Fruit fly (Drosophila melanogaster): ENCODE results near the gene CG8117.

Gene CG8117

dm6 chrX:15626279-15626678 is 17.7 kb upstream of the CG8117 start:
- TF ChIP-seq dmrt93B (GFP tag; optimal IDR thresholded peaks at IDR 0.05) (no peak), usp (GFP tag; optimal IDR thresholded peaks at IDR 0.05) (no peak), lola (GFP tag; optimal IDR thresholded peaks at IDR 0.05) (no peak), Dfd (GFP tag; optimal IDR thresholded peaks at IDR 0.05) (no peak), Abd-B (GFP tag; optimal IDR thresholded peaks at IDR 0.05) (no peak), Jra (GFP tag; optimal IDR thresholded peaks at IDR 0.05) (no peak), Vsx2 (GFP tag; optimal IDR thresholded peaks at IDR 0.05; ENCODE audit: partially characterized antibody) (peak; percentile 91), Mio (GFP tag; optimal IDR thresholded peaks at IDR 0.05) (no peak), N (GFP tag; optimal IDR thresholded peaks at IDR 0.05) (no peak), Hr78 (GFP tag; optimal IDR thresholded peaks at IDR 0.05) (no peak), tai (GFP tag; optimal IDR thresholded peaks at IDR 0.05) (no peak), woc (GFP tag; optimal IDR thresholded peaks at IDR 0.05) (no peak), rgr (GFP tag; optimal IDR thresholded peaks at IDR 0.05) (peak; percentile 16), h (GFP tag; optimal IDR thresholded peaks at IDR 0.05) (no peak), Myc (optimal IDR thresholded peaks at IDR 0.05) (no peak), dsf (GFP tag; optimal IDR thresholded peaks at IDR 0.05; ENCODE audit: borderline replicate concordance) (no peak), sv (GFP tag; optimal IDR thresholded peaks at IDR 0.05) (no peak), psq (GFP tag; optimal IDR thresholded peaks at IDR 0.05) (no peak), CrebA (GFP tag; optimal IDR thresholded peaks at IDR 0.05; ENCODE audit: borderline replicate concordance) (peak; percentile 16), jim (GFP tag; optimal IDR thresholded peaks at IDR 0.05) (no peak), ey (GFP tag; optimal IDR thresholded peaks at IDR 0.05) (no peak), OdsH (GFP tag; optimal IDR thresholded peaks at IDR 0.05) (no peak), fru (GFP tag; optimal IDR thresholded peaks at IDR 0.05) (no peak), br (GFP tag; optimal IDR thresholded peaks at IDR 0.05) (no peak), pan (optimal IDR thresholded peaks at IDR 0.05) (no peak), HLH106 (tag; optimal IDR thresholded peaks at IDR 0.05) (no peak), GATAd (GFP tag; optimal IDR thresholded peaks at IDR 0.05) (no peak), CG32264 (GFP tag; optimal IDR thresholded peaks at IDR 0.05) (no peak), Sp1 (GFP tag; optimal IDR thresholded peaks at IDR 0.05) (no peak), Hr83 (GFP tag; optimal IDR thresholded peaks at IDR 0.05; ENCODE audit: poor library complexity, severe bottlenecking) (peak; percentile 33), sage (GFP tag; optimal IDR thresholded peaks at IDR 0.05) (no peak), brk (GFP tag; optimal IDR thresholded peaks at IDR 0.05) (no peak), Rel (GFP tag; optimal IDR thresholded peaks at IDR 0.05) (no peak), Rel (tag; optimal IDR thresholded peaks at IDR 0.05) (peak; percentile 5), foxo (GFP tag; optimal IDR thresholded peaks at IDR 0.05) (peak in 1 of 2 experiments; percentile 3), dl (GFP tag; optimal IDR thresholded peaks at IDR 0.05; ENCODE audit: insufficient read depth in 1 of 2, partially characterized antibody in 2 of 2) (peak in 1 of 2 experiments; percentile 51), Hnf4 (GFP tag; optimal IDR thresholded peaks at IDR 0.05) (no peak), Dif (GFP tag; optimal IDR thresholded peaks at IDR 0.05; ENCODE audit: partially characterized antibody) (peak; percentile 83), CG9705 (GFP tag; optimal IDR thresholded peaks at IDR 0.05) (no peak)

DNA sequence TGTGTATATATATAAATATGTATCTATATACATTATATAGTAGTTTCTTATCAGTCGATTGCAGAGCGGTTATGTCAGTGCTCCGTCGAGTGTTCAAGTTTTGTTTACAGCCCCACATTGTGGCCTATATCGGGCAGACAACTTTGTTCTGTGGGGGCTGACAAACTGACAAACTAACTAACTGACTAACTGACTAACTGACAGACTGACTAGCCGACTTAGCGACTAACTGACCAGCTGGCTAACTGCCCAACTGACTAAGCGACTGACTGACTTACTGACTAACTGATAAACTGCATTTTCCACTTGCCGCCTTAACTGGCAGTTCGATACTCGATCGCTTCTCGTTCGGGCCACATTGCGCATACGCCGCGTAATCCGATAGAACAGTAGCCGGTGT is 14.1 kb upstream of the CG8117 start:
- TF ChIP-seq OdsH (GFP tag; optimal IDR thresholded peaks at IDR 0.05) = no peak
- no peak for TF ChIP-seq Sp1 (GFP tag; optimal IDR thresholded peaks at IDR 0.05)
- TF ChIP-seq GATAd (GFP tag; optimal IDR thresholded peaks at IDR 0.05) = no peak
- no peak for TF ChIP-seq Dif (GFP tag; optimal IDR thresholded peaks at IDR 0.05; ENCODE audit: partially characterized antibody)
- TF ChIP-seq HLH106 (tag; optimal IDR thresholded peaks at IDR 0.05) = no peak
- no peak for TF ChIP-seq Myc (optimal IDR thresholded peaks at IDR 0.05)
- TF ChIP-seq CrebA (GFP tag; optimal IDR thresholded peaks at IDR 0.05; ENCODE audit: borderline replicate concordance) = no peak
- TF ChIP-seq woc (GFP tag; optimal IDR thresholded peaks at IDR 0.05) = no peak
- no peak for TF ChIP-seq brk (GFP tag; optimal IDR thresholded peaks at IDR 0.05)
- no peak for TF ChIP-seq tai (GFP tag; optimal IDR thresholded peaks at IDR 0.05)
- no peak for TF ChIP-seq sage (GFP tag; optimal IDR thresholded peaks at IDR 0.05)
- no peak for TF ChIP-seq Vsx2 (GFP tag; optimal IDR thresholded peaks at IDR 0.05; ENCODE audit: partially characterized antibody)
- no peak for TF ChIP-seq ey (GFP tag; optimal IDR thresholded peaks at IDR 0.05)
- TF ChIP-seq Rel (GFP tag; optimal IDR thresholded peaks at IDR 0.05) = no peak
- TF ChIP-seq Rel (tag; optimal IDR thresholded peaks at IDR 0.05) = no peak
- TF ChIP-seq rgr (GFP tag; optimal IDR thresholded peaks at IDR 0.05) = no peak
- no peak for TF ChIP-seq dmrt93B (GFP tag; optimal IDR thresholded peaks at IDR 0.05)
- TF ChIP-seq dsf (GFP tag; optimal IDR thresholded peaks at IDR 0.05; ENCODE audit: borderline replicate concordance) = no peak
- TF ChIP-seq jim (GFP tag; optimal IDR thresholded peaks at IDR 0.05) = no peak
- no peak for TF ChIP-seq dl (GFP tag; optimal IDR thresholded peaks at IDR 0.05; ENCODE audit: insufficient read depth in 1 of 2, partially characterized antibody in 2 of 2)
- no peak for TF ChIP-seq Abd-B (GFP tag; optimal IDR thresholded peaks at IDR 0.05)
